Worm (Caenorhabditis elegans): ENCODE results near the gene pqn-73.

Gene pqn-73

DNA sequence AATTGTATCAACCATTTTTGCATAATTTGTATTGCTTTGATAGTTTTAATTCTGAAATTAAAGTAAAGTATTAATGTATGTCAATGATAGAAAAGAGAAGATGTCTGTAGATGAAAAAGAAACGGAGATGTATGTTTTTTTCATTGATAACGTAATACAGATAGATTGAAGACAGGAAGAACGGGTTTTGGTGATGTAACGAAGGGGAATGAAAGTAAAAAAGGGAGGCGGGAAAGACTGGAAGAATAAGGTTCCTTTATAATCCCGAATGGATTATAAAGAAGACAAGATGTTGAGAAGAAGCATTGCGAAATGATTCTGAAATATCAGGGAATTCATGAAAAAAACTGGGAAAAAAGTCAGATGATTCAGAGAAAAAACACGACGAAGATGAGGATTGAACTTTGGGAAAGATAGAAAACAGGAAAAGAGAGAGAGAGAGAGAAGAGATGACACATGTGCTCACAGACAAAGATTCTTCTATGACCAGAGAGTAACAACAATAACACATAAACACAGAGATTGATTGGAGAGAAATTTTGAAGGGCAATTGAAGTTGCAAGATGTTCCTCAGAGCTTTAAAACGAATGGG is 44.6 kb downstream of the pqn-73 start, which contains the start of gene F54C9.11:
Gene F54C9.11, minus strand, starts transcription at position 51 of the 592 bp plus-strand sequence.
- TF ChIP-seq somi-1 (GFP tag; optimal IDR thresholded peaks at IDR 0.05) (peak; percentile 35), cebp-1 (GFP tag; IDR thresholded peaks at IDR 0.05) (peak; percentile 41; the same call in 1 of the 2 replicates), cebp-1 (tag; optimal IDR thresholded peaks at IDR 0.05) (peak; percentile 87), madf-8 (GFP tag; conservative IDR thresholded peaks at IDR 0.05) (no peak), ets-4 (GFP tag; optimal IDR thresholded peaks at IDR 0.05) (no peak), lin-35 (GFP tag; optimal IDR thresholded peaks at IDR 0.05) (peak in 1 of 3 experiments; percentile 20)

DNA sequence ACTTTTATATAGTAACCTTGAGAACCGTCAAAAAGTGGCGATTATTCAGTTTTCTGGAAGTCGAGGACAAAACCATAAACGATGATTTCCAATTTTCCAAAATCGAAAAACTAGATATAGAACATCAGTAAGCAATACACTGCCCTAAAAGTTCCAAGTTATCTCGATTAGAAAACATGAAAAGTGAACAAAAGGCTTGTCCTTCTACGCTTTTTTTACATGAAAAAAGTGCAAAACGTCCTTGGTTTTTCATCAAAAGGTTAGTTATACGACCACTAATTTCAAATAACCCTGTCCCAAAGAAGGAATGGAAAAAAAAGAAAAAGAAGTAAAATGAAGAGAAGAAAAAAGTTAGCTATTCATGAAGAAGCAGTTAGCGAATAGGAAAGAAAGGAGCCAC is 45.4 kb downstream of the pqn-73 start:
- TF ChIP-seq dox-1 (GFP tag; IDR thresholded peaks at IDR 0.05) (no peak), hlh-12 (tag; optimal IDR thresholded peaks at IDR 0.05) (no peak), Y56A3A.18 (GFP tag; IDR thresholded peaks at IDR 0.05) (no peak), rec-8 (tag; optimal IDR thresholded peaks at IDR 0.05) (no peak), ztf-25 (GFP tag; IDR thresholded peaks at IDR 0.05) (no peak), chd-7 (tag; optimal IDR thresholded peaks at IDR 0.05) (no peak), ama-1 (optimal IDR thresholded peaks at IDR 0.05) (no peak), ama-1 (GFP tag; optimal IDR thresholded peaks at IDR 0.05) (no peak), sea-2 (GFP tag; IDR thresholded peaks at IDR 0.05) (no peak), F10E7.11 (tag; optimal IDR thresholded peaks at IDR 0.05) (no peak), lin-35 (GFP tag; optimal IDR thresholded peaks at IDR 0.05) (no peak), ztf-22 (GFP tag; optimal IDR thresholded peaks at IDR 0.05) (no peak), repo-1 (tag; optimal IDR thresholded peaks at IDR 0.05) (no peak)

DNA sequence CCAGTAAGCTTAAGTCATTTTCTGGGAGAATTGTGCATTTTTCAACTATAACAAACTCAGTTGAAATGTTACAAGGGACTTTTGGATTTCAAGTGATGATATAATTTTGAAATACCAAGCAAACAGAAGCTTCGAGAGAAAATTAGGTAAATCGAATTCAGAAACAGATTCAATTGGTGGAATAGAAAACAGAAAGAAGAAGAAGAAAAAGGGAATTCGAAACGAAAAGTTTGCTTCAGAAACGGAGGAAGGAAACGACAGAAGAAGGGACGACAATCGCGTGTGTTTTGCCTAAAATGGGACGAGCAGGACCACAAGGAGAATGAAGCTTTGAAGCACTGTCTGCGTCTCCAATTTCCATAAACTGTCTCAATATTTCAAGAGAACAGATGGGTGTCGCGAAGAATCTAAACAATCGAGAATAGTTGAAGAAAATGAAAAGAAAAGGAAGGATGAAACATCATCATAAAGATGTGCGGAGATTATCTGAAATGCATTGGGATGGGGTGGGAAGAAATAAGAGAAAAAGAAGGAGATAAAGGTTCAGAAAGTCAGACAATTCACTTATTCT is 47.2 kb downstream of the pqn-73 start:
- TF ChIP-seq ceh-91 (GFP tag; IDR thresholded peaks at IDR 0.05) (no peak), ztf-3 (GFP tag; optimal IDR thresholded peaks at IDR 0.05) (no peak), hmg-1.2 (GFP tag; IDR thresholded peaks at IDR 0.05) (peak; percentile 39; the same call in 1 of the 2 replicates)

DNA sequence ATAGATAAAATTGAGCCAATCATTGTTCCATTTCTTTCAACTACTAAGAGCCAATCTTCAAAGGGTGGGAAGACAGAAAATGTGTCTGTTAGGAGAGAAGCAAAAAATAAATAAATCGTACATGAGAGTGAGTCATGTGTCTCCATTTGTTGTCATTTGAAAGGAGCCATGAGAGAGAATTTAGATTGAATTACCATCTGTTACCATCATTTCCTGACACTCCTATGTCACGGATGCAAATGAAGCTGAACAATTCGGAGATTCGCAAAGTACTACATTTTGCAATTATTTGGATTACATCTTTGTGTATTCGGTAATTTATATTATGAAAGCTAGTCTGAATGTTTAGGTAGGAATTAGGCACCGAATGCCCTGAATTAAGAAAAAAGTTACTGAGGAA is 47.9 kb downstream of the pqn-73 start:
- no peak for TF ChIP-seq ZK185.1 (tag; optimal IDR thresholded peaks at IDR 0.05; ENCODE audit: poor library complexity, severe bottlenecking)

- TF ChIP-seq ceh-79 (tag; optimal IDR thresholded peaks at IDR 0.05) (no peak), snpc-1.1 (tag; optimal IDR thresholded peaks at IDR 0.05; ENCODE audit: insufficient read depth) (no peak), K11D2.4 (GFP tag; IDR thresholded peaks at IDR 0.05) (no peak), Y53G8AR.9 (GFP tag; conservative IDR thresholded peaks at IDR 0.05) (no peak), hsf-1 (GFP tag; IDR thresholded peaks at IDR 0.05) (no peak), lin-54 (GFP tag; optimal IDR thresholded peaks at IDR 0.05) (no peak), lsy-27 (tag; optimal IDR thresholded peaks at IDR 0.05; ENCODE audit: borderline replicate concordance, insufficient read depth) (no peak)
Measured at ce11 chrII:8589227-8589626, 48.7 kb downstream of the pqn-73 start.

ce11 chrII:8590684-8591083 is 50.2 kb downstream of the pqn-73 start, which contains the start of gene aptf-4:
TSS of gene aptf-4 (plus strand) at chrII:8590984.
- TF ChIP-seq attf-6 (GFP tag; IDR thresholded peaks at IDR 0.05) (no peak), lin-35 (GFP tag; optimal IDR thresholded peaks at IDR 0.05) (no peak), him-1 (tag; optimal IDR thresholded peaks at IDR 0.05) (no peak), egl-18 (GFP tag; IDR thresholded peaks at IDR 0.05) (no peak), ceh-58 (GFP tag; IDR thresholded peaks at IDR 0.05) (no peak), nfya-2 (GFP tag; IDR thresholded peaks at IDR 0.05) (no peak)

Data from whole organism, young adult.